ENCODE assay signal across 1 fruit fly cellular context in the genomic region with DNA sequence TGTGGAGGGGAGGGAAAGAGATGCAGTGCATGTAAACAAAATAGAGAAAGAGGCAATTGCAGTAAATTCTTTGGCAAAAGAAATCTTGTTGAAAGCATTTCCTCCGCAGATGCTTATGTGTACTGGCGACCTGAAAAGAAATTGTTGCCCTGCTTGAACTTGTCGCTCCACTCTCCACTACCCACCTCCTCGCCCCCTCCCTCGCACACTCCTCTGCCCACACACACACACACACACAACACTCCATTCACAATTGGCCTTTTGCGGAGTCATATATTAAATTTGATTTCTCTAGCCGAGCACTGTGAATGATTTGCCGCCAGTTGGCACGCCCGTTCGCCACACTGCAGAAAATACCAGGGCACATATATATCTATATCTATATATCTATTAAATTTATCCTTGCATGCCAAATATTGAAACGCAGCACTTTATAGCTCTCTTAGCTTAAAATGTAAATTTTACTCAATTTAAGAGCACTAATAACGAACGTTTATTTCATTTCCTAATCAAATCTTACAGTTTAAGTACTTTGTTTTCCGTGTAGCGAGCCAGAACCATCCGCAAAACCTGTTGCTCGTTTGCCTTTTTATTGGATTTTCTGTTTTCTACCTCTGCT.
TF ChIP-seq lines count a peak whose summit lies in the region.

No protein-coding gene starts in this region.

TF ChIP-seq in whole organism, embryonic, 481 proteins besides CTCF, POLR2A, EP300 and RAD21 (continued from another document and continues in another):
- peak; percentile 89 for TF ChIP-seq dysf (GFP tag; IDR thresholded peaks at IDR 0.05; lab: Robert Waterston, UW)
- TF ChIP-seq mld (GFP tag; IDR thresholded peaks at IDR 0.05; lab: Robert Waterston, UW; ENCODE audit: partially characterized antibody), result no peak
- TF ChIP-seq pnt (GFP tag; optimal IDR thresholded peaks at IDR 0.05; lab: Kevin White, UChicago), result no peak
- peak; percentile 59; the same call in 1 of the 3 replicates for TF ChIP-seq CG11560 (tag; IDR thresholded peaks at IDR 0.05; lab: Robert Waterston, UW)
- peak; percentile 45 for TF ChIP-seq CG7556 (GFP tag; optimal IDR thresholded peaks at IDR 0.05; lab: Kevin White, UChicago)
- TF ChIP-seq CG1792 (GFP tag; optimal IDR thresholded peaks at IDR 0.05; lab: Kevin White, UChicago), result peak; percentile 19
- TF ChIP-seq CG6791 (GFP tag; IDR thresholded peaks at IDR 0.05; lab: Robert Waterston, UW; ENCODE audit: partially characterized antibody), result no peak
- no peak for TF ChIP-seq CG17186 (GFP tag; optimal IDR thresholded peaks at IDR 0.05; lab: Kevin White, UChicago)
- TF ChIP-seq CG10321 (GFP tag; IDR thresholded peaks at IDR 0.05; lab: Robert Waterston, UW), result no peak
- no peak for TF ChIP-seq Optix (GFP tag; IDR thresholded peaks at IDR 0.05; lab: Robert Waterston, UW)
- no peak for TF ChIP-seq insv (GFP tag; optimal IDR thresholded peaks at IDR 0.05; lab: Kevin White, UChicago)
- no peak for TF ChIP-seq NC2β (GFP tag; optimal IDR thresholded peaks at IDR 0.05; lab: Kevin White, UChicago)
- no peak for TF ChIP-seq cad (GFP tag; optimal IDR thresholded peaks at IDR 0.05; lab: Kevin White, UChicago)
- no peak for TF ChIP-seq da (GFP tag; optimal IDR thresholded peaks at IDR 0.05; lab: Kevin White, UChicago)
- peak; percentile 49 for TF ChIP-seq kah (GFP tag; optimal IDR thresholded peaks at IDR 0.05; lab: Kevin White, UChicago)
- TF ChIP-seq CG14050 (GFP tag; IDR thresholded peaks at IDR 0.05; lab: Robert Waterston, UW), result no peak; the same call in 2 of the 3 replicates
- TF ChIP-seq scrt (GFP tag; optimal IDR thresholded peaks at IDR 0.05; lab: Kevin White, UChicago), result peak; percentile 78
- TF ChIP-seq CG3407 (GFP tag; optimal IDR thresholded peaks at IDR 0.05; lab: Kevin White, UChicago), result peak; percentile 22
- peak; percentile 79 for TF ChIP-seq Fer1 (GFP tag; optimal IDR thresholded peaks at IDR 0.05; lab: Kevin White, UChicago)
- TF ChIP-seq CG11695 (GFP tag; IDR thresholded peaks at IDR 0.05; lab: Robert Waterston, UW), result peak; percentile 75
- 0 out of 2 replicates have a peak, but pooled peaks have one; percentile 22 for TF ChIP-seq ara (GFP tag; IDR thresholded peaks at IDR 0.05; lab: Robert Waterston, UW)
- TF ChIP-seq CG8359 (GFP tag; optimal IDR thresholded peaks at IDR 0.05; lab: Kevin White, UChicago; ENCODE audit: borderline replicate concordance), result peak; percentile 44
- TF ChIP-seq CG12219 (GFP tag; optimal IDR thresholded peaks at IDR 0.05; lab: Kevin White, UChicago), result peak; percentile 38
- no peak for TF ChIP-seq pan (optimal IDR thresholded peaks at IDR 0.05; lab: Kevin White, UChicago)
- peak in 1 of 2 experiments; percentile 74 for TF ChIP-seq pan (GFP tag; optimal IDR thresholded peaks at IDR 0.05 in 1 of 2, IDR thresholded peaks at IDR 0.05 in 1 of 2)
- peak; percentile 1 for TF ChIP-seq ewg (GFP tag; optimal IDR thresholded peaks at IDR 0.05; lab: Kevin White, UChicago)
- TF ChIP-seq az2 (GFP tag; optimal IDR thresholded peaks at IDR 0.05; lab: Kevin White, UChicago), result peak; percentile 50
- peak; percentile 63 for TF ChIP-seq PHDP (tag; optimal IDR thresholded peaks at IDR 0.05; lab: Kevin White, UChicago)
- TF ChIP-seq CG18476 (GFP tag; optimal IDR thresholded peaks at IDR 0.05; lab: Kevin White, UChicago), result peak; percentile 45
- TF ChIP-seq emc (GFP tag; optimal IDR thresholded peaks at IDR 0.05; lab: Kevin White, UChicago), result no peak
- peak; percentile 19 for TF ChIP-seq CG10654 (GFP tag; optimal IDR thresholded peaks at IDR 0.05; lab: Kevin White, UChicago)
- no peak for TF ChIP-seq D (optimal IDR thresholded peaks at IDR 0.05; lab: Kevin White, UChicago)
- TF ChIP-seq D (GFP tag; optimal IDR thresholded peaks at IDR 0.05; lab: Kevin White, UChicago), result peak; percentile 36
- 0 out of 3 replicates have a peak, but pooled peaks have one; percentile 47 for TF ChIP-seq CG3726 (GFP tag; IDR thresholded peaks at IDR 0.05; lab: Robert Waterston, UW)
- TF ChIP-seq MESR4 (GFP tag; optimal IDR thresholded peaks at IDR 0.05; lab: Kevin White, UChicago), result no peak
- no peak for TF ChIP-seq CG5953 (GFP tag; IDR thresholded peaks at IDR 0.05; lab: Robert Waterston, UW)
- TF ChIP-seq Dfd (GFP tag; optimal IDR thresholded peaks at IDR 0.05; lab: Kevin White, UChicago), result no peak
- peak; percentile 95 for TF ChIP-seq sens (GFP tag; lab: Kevin White, UChicago)
- no peak for TF ChIP-seq gce (GFP tag; IDR thresholded peaks at IDR 0.05; lab: Robert Waterston, UW)
- TF ChIP-seq CG15479 (GFP tag; optimal IDR thresholded peaks at IDR 0.05; lab: Kevin White, UChicago), result no peak
- TF ChIP-seq pb (GFP tag; optimal IDR thresholded peaks at IDR 0.05; lab: Kevin White, UChicago), result no peak
- TF ChIP-seq CG11085 (GFP tag; IDR thresholded peaks at IDR 0.05; lab: Robert Waterston, UW), result peak; percentile 62; the same call in 1 of the 2 replicates
- TF ChIP-seq CG13123 (GFP tag; optimal IDR thresholded peaks at IDR 0.05; lab: Kevin White, UChicago), result no peak
- TF ChIP-seq Opbp (GFP tag; IDR thresholded peaks at IDR 0.05; lab: Robert Waterston, UW; ENCODE audit: partially characterized antibody), result no peak
- peak; percentile 85 for TF ChIP-seq CG9932 (GFP tag; IDR thresholded peaks at IDR 0.05; lab: Robert Waterston, UW)
- peak; percentile 37 for TF ChIP-seq CG6683 (GFP tag; optimal IDR thresholded peaks at IDR 0.05; lab: Kevin White, UChicago)
- no peak for TF ChIP-seq CG5245 (GFP tag; optimal IDR thresholded peaks at IDR 0.05; lab: Kevin White, UChicago)
- no peak for TF ChIP-seq HLHmδ (GFP tag; optimal IDR thresholded peaks at IDR 0.05; lab: Kevin White, UChicago)
- peak; percentile 1 for TF ChIP-seq btn (GFP tag; optimal IDR thresholded peaks at IDR 0.05; lab: Kevin White, UChicago)
- no peak for TF ChIP-seq dati (GFP tag; IDR thresholded peaks at IDR 0.05; lab: Robert Waterston, UW)
- no peak for TF ChIP-seq h (optimal IDR thresholded peaks at IDR 0.05; lab: Kevin White, UChicago)
- TF ChIP-seq CG12942 (GFP tag; optimal IDR thresholded peaks at IDR 0.05; lab: Kevin White, UChicago), result peak; percentile 6
- no peak for TF ChIP-seq eve (GFP tag; optimal IDR thresholded peaks at IDR 0.05; lab: Kevin White, UChicago)
- TF ChIP-seq Sin3A (optimal IDR thresholded peaks at IDR 0.05; lab: Kevin White, UChicago), result no peak
- no peak for TF ChIP-seq MTF-1 (GFP tag; optimal IDR thresholded peaks at IDR 0.05; lab: Kevin White, UChicago; ENCODE audit: borderline replicate concordance)
- TF ChIP-seq NFAT (GFP tag; IDR thresholded peaks at IDR 0.05; lab: Robert Waterston, UW), result peak; percentile 78
- no peak for TF ChIP-seq Dref (GFP tag; IDR thresholded peaks at IDR 0.05; lab: Robert Waterston, UW)
- peak; percentile 66 for TF ChIP-seq CG9727 (GFP tag; optimal IDR thresholded peaks at IDR 0.05; lab: Kevin White, UChicago)
- no peak for TF ChIP-seq vnd (GFP tag; IDR thresholded peaks at IDR 0.05; lab: Robert Waterston, UW; ENCODE audit: partially characterized antibody)
- peak; percentile 13 for TF ChIP-seq Side (GFP tag; optimal IDR thresholded peaks at IDR 0.05; lab: Kevin White, UChicago)
- TF ChIP-seq grau (tag; optimal IDR thresholded peaks at IDR 0.05; lab: Kevin White, UChicago), result peak; percentile 74
- peak; percentile 56 for TF ChIP-seq Mad (GFP tag; optimal IDR thresholded peaks at IDR 0.05; lab: Kevin White, UChicago)
- TF ChIP-seq CG4404 (GFP tag; IDR thresholded peaks at IDR 0.05; lab: Robert Waterston, UW), result peak; percentile 64
- TF ChIP-seq Med (GFP tag; lab: Kevin White, UChicago), result peak; percentile 95
- no peak for TF ChIP-seq abd-A (tag; optimal IDR thresholded peaks at IDR 0.05; lab: Kevin White, UChicago)
- peak; percentile 88 for TF ChIP-seq Meics (GFP tag; optimal IDR thresholded peaks at IDR 0.05; lab: Kevin White, UChicago)
- no peak for TF ChIP-seq mirr (GFP tag; optimal IDR thresholded peaks at IDR 0.05; lab: Kevin White, UChicago)
- TF ChIP-seq repo (GFP tag; optimal IDR thresholded peaks at IDR 0.05; lab: Kevin White, UChicago), result peak; percentile 20
- TF ChIP-seq ham (GFP tag; IDR thresholded peaks at IDR 0.05; lab: Robert Waterston, UW), result peak; percentile 26; the same call in 1 of the 2 replicates
- TF ChIP-seq croc (GFP tag; conservative IDR thresholded peaks at IDR 0.05; lab: Robert Waterston, UW), result peak; percentile 24; the same call in 1 of the 3 replicates
- TF ChIP-seq odd (GFP tag; optimal IDR thresholded peaks at IDR 0.05; lab: Kevin White, UChicago), result no peak
- TF ChIP-seq eyg (GFP tag; optimal IDR thresholded peaks at IDR 0.05; lab: Kevin White, UChicago), result peak; percentile 34
- TF ChIP-seq CG10147 (GFP tag; optimal IDR thresholded peaks at IDR 0.05; lab: Kevin White, UChicago), result peak; percentile 43
- TF ChIP-seq kni (GFP tag; optimal IDR thresholded peaks at IDR 0.05; lab: Kevin White, UChicago), result no peak
- no peak for TF ChIP-seq jing (GFP tag; optimal IDR thresholded peaks at IDR 0.05; lab: Kevin White, UChicago)
- TF ChIP-seq hkb (optimal IDR thresholded peaks at IDR 0.05; lab: Kevin White, UChicago), result no peak
- TF ChIP-seq hkb (GFP tag; IDR thresholded peaks at IDR 0.05; lab: Robert Waterston, UW), result peak; percentile 69
- TF ChIP-seq B-H2 (GFP tag; optimal IDR thresholded peaks at IDR 0.05; lab: Kevin White, UChicago), result no peak
- TF ChIP-seq Xbp1 (GFP tag; optimal IDR thresholded peaks at IDR 0.05; lab: Kevin White, UChicago), result peak; percentile 45
- peak; percentile 25 for TF ChIP-seq CG10543 (GFP tag; optimal IDR thresholded peaks at IDR 0.05; lab: Kevin White, UChicago)
- no peak for TF ChIP-seq Dip2 (GFP tag; IDR thresholded peaks at IDR 0.05; lab: Robert Waterston, UW)
- TF ChIP-seq fu2 (GFP tag; optimal IDR thresholded peaks at IDR 0.05; lab: Kevin White, UChicago), result peak; percentile 42
- TF ChIP-seq CG13296 (GFP tag; optimal IDR thresholded peaks at IDR 0.05; lab: Kevin White, UChicago), result peak; percentile 78
- TF ChIP-seq gsb (GFP tag; IDR thresholded peaks at IDR 0.05; lab: Robert Waterston, UW), result peak; percentile 76
- no peak for TF ChIP-seq cg (GFP tag; optimal IDR thresholded peaks at IDR 0.05; lab: Kevin White, UChicago)
- peak; percentile 35 for TF ChIP-seq vfl (GFP tag; optimal IDR thresholded peaks at IDR 0.05; lab: Kevin White, UChicago)
- TF ChIP-seq Doc2 (GFP tag; IDR thresholded peaks at IDR 0.05; lab: Robert Waterston, UW), result no peak
- peak; percentile 2 for TF ChIP-seq Usf (GFP tag; optimal IDR thresholded peaks at IDR 0.05; lab: Kevin White, UChicago)
- peak; percentile 59; the same call in 1 of the 2 replicates for TF ChIP-seq CG10366 (GFP tag; IDR thresholded peaks at IDR 0.05; lab: Robert Waterston, UW)
- peak; percentile 77 for TF ChIP-seq lmd (GFP tag; IDR thresholded peaks at IDR 0.05; lab: Robert Waterston, UW)
- no peak for TF ChIP-seq crp (GFP tag; optimal IDR thresholded peaks at IDR 0.05; lab: Kevin White, UChicago)
- TF ChIP-seq Dll (GFP tag; IDR thresholded peaks at IDR 0.05; lab: Robert Waterston, UW; ENCODE audit: partially characterized antibody), result no peak
- TF ChIP-seq stc (GFP tag; IDR thresholded peaks at IDR 0.05; lab: Robert Waterston, UW), result no peak; the same call in 1 of the 2 replicates
- no peak for TF ChIP-seq p53 (GFP tag; optimal IDR thresholded peaks at IDR 0.05; lab: Kevin White, UChicago)
- peak; percentile 49 for TF ChIP-seq ssp (GFP tag; IDR thresholded peaks at IDR 0.05; lab: Robert Waterston, UW)
- TF ChIP-seq Atf6 (GFP tag; IDR thresholded peaks at IDR 0.05; lab: Robert Waterston, UW), result peak; percentile 80
- TF ChIP-seq onecut (GFP tag; IDR thresholded peaks at IDR 0.05; lab: Robert Waterston, UW), result peak; percentile 52
- peak; percentile 82 for TF ChIP-seq CG2712 (tag; optimal IDR thresholded peaks at IDR 0.05; lab: Kevin White, UChicago)
- TF ChIP-seq fd64A (GFP tag; optimal IDR thresholded peaks at IDR 0.05; lab: Kevin White, UChicago), result no peak
- peak; percentile 50 for TF ChIP-seq CG9817 (tag; optimal IDR thresholded peaks at IDR 0.05; lab: Kevin White, UChicago)
- TF ChIP-seq exex (tag; optimal IDR thresholded peaks at IDR 0.05; lab: Kevin White, UChicago), result peak; percentile 3
- peak; percentile 52 for TF ChIP-seq Nf-YC (tag; optimal IDR thresholded peaks at IDR 0.05; lab: Kevin White, UChicago)
- no peak for TF ChIP-seq CG10565 (GFP tag; optimal IDR thresholded peaks at IDR 0.05; lab: Kevin White, UChicago)
- TF ChIP-seq CG17912 (GFP tag; optimal IDR thresholded peaks at IDR 0.05; lab: Kevin White, UChicago), result no peak
- peak; percentile 68 for TF ChIP-seq CG1233 (GFP tag; optimal IDR thresholded peaks at IDR 0.05; lab: Kevin White, UChicago)
- TF ChIP-seq CG3163 (GFP tag; optimal IDR thresholded peaks at IDR 0.05; lab: Kevin White, UChicago), result no peak
- TF ChIP-seq C15 (GFP tag; IDR thresholded peaks at IDR 0.05; lab: Robert Waterston, UW), result peak; percentile 62; the same call in 2 of the 3 replicates
- no peak for TF ChIP-seq CG4707 (GFP tag; optimal IDR thresholded peaks at IDR 0.05; lab: Kevin White, UChicago)
- peak; percentile 0 for TF ChIP-seq Mes4 (GFP tag; optimal IDR thresholded peaks at IDR 0.05; lab: Kevin White, UChicago)
- TF ChIP-seq dan (GFP tag; IDR thresholded peaks at IDR 0.05; lab: Robert Waterston, UW), result no peak
- no peak for TF ChIP-seq CrebB (tag; optimal IDR thresholded peaks at IDR 0.05; lab: Kevin White, UChicago)
- peak; percentile 56 for TF ChIP-seq Mrtf (GFP tag; IDR thresholded peaks at IDR 0.05; lab: Robert Waterston, UW)
- no peak for TF ChIP-seq ac (GFP tag; optimal IDR thresholded peaks at IDR 0.05; lab: Kevin White, UChicago)
- no peak for TF ChIP-seq pita (GFP tag; optimal IDR thresholded peaks at IDR 0.05; lab: Kevin White, UChicago)
- TF ChIP-seq wor (GFP tag; IDR thresholded peaks at IDR 0.05; lab: Robert Waterston, UW), result no peak
- no peak for TF ChIP-seq inv (GFP tag; IDR thresholded peaks at IDR 0.05; lab: Robert Waterston, UW; ENCODE audit: partially characterized antibody)
- TF ChIP-seq Hr3 (GFP tag; optimal IDR thresholded peaks at IDR 0.05; lab: Kevin White, UChicago), result peak; percentile 30
- TF ChIP-seq tx (GFP tag; optimal IDR thresholded peaks at IDR 0.05; lab: Kevin White, UChicago), result peak; percentile 30
- TF ChIP-seq Bteb2 (GFP tag; optimal IDR thresholded peaks at IDR 0.05; lab: Kevin White, UChicago), result peak; percentile 60
- TF ChIP-seq Sox102F (GFP tag; optimal IDR thresholded peaks at IDR 0.05; lab: Kevin White, UChicago), result peak; percentile 55
- TF ChIP-seq CG17359 (tag; optimal IDR thresholded peaks at IDR 0.05; lab: Kevin White, UChicago), result peak; percentile 68
- no peak for TF ChIP-seq Sry-δ (GFP tag; optimal IDR thresholded peaks at IDR 0.05; lab: Kevin White, UChicago)
- TF ChIP-seq CG10209 (GFP tag; optimal IDR thresholded peaks at IDR 0.05; lab: Kevin White, UChicago), result peak; percentile 62
- peak; percentile 74 for TF ChIP-seq Ptx1 (GFP tag; IDR thresholded peaks at IDR 0.05; lab: Robert Waterston, UW)
- peak; percentile 10 for TF ChIP-seq CG30431 (GFP tag; optimal IDR thresholded peaks at IDR 0.05; lab: Kevin White, UChicago)
